Fruit fly (Drosophila melanogaster) whole organism, embryonic: ENCODE results near the gene temp.
A peak's percentile ranks its signal among the peaks of the same experiment; 100 is the strongest.

Experiments
- CG10267 ChIP-seq: fragments of 200-800 bp; sonication (Bioruptor generic); optimal IDR thresholded peaks from 2 replicates; lab custom pipeline; 2018; ENCODE audit warnings: missing biosample characterization, mild to moderate bottlenecking, missing genetic modification characterization, moderate library complexity
- CG10462 ChIP-seq: fragments of 200-800 bp; sonication (Bioruptor generic); optimal IDR thresholded peaks from 2 replicates; lab custom pipeline; 2016; ENCODE audit warnings: missing biosample characterization, missing genetic modification characterization
- CG12219 ChIP-seq: fragments of 200-800 bp; sonication (Bioruptor generic); optimal IDR thresholded peaks from 3 replicates; lab custom pipeline; 2018; ENCODE audit warnings: missing biosample characterization, mild to moderate bottlenecking, missing genetic modification characterization
- CG12769 ChIP-seq: fragments of 200-800 bp; sonication (Bioruptor generic); optimal IDR thresholded peaks from 2 replicates; lab custom pipeline; 2019; ENCODE audit warnings: missing biosample characterization, mild to moderate bottlenecking, missing genetic modification characterization, moderate library complexity
- CG15601 ChIP-seq: fragments of 200-800 bp; sonication (Bioruptor generic); optimal IDR thresholded peaks from 3 replicates; lab custom pipeline; 2019; ENCODE audit warnings: missing biosample characterization, mild to moderate bottlenecking, missing genetic modification characterization, moderate library complexity
- CG1602 ChIP-seq: fragments of 200-800 bp; sonication (Bioruptor generic); optimal IDR thresholded peaks from 3 replicates; lab custom pipeline; 2016; ENCODE audit warnings: missing biosample characterization, missing genetic modification characterization
- CG17612 ChIP-seq: fragments of 200-800 bp; sonication (Bioruptor generic); IDR thresholded peaks from 2 replicates; pipeline ENCODE4 v1.3.6; 2022; ENCODE audit warnings: missing biosample characterization, missing genetic modification characterization
- CG32532 ChIP-seq: fragments of 200-800 bp; sonication (Bioruptor generic); IDR thresholded peaks from 2 replicates; pipeline ENCODE4 v1.3.6; 2022; ENCODE audit warnings: missing biosample characterization, missing genetic modification characterization
- CG3281 ChIP-seq: fragments of 200-800 bp; sonication (Bioruptor generic); optimal IDR thresholded peaks from 3 replicates; lab custom pipeline; 2017; ENCODE audit warnings: missing biosample characterization, mild to moderate bottlenecking, missing genetic modification characterization
- CG33557 ChIP-seq: fragments of 200-800 bp; sonication (Bioruptor generic); optimal IDR thresholded peaks from 2 replicates; lab custom pipeline; 2019; ENCODE audit warnings: missing biosample characterization, mild to moderate bottlenecking, missing genetic modification characterization, moderate library complexity
- CG3838 ChIP-seq: fragments of 200-800 bp; sonication (Bioruptor generic); optimal IDR thresholded peaks from 3 replicates; lab custom pipeline; 2016; ENCODE audit warnings: missing biosample characterization, missing genetic modification characterization
- CG7372 ChIP-seq: fragments of 200-800 bp; sonication (Bioruptor generic); IDR thresholded peaks from 2 replicates; pipeline ENCODE4 v1.3.6; 2022; ENCODE audit warnings: missing biosample characterization, missing genetic modification characterization
- CG7928 ChIP-seq: fragments of 200-800 bp; sonication (Bioruptor generic); optimal IDR thresholded peaks from 2 replicates; lab custom pipeline; 2017; ENCODE audit warnings: missing biosample characterization, mild to moderate bottlenecking, missing genetic modification characterization
- CG9437 ChIP-seq: fragments of 200-800 bp; sonication (Bioruptor generic); optimal IDR thresholded peaks from 2 replicates; lab custom pipeline; 2018; ENCODE audit warnings: missing biosample characterization, mild to moderate bottlenecking, missing genetic modification characterization
- CG9876 ChIP-seq: fragments of 200-800 bp; sonication (Bioruptor generic); optimal IDR thresholded peaks from 2 replicates; lab custom pipeline; 2016; ENCODE audit warnings: missing biosample characterization, missing genetic modification characterization
- CHES-1-like ChIP-seq: fragments of 200-800 bp; sonication (Bioruptor generic); optimal IDR thresholded peaks from 2 replicates; lab custom pipeline; 2016; ENCODE audit warnings: missing biosample characterization, missing genetic modification characterization
- Dll ChIP-seq: fragments of 200-800 bp; sonication (Bioruptor generic); IDR thresholded peaks from 4 replicates; pipeline ENCODE4 v1.3.6; 2022; ENCODE audit warnings: missing biosample characterization, missing genetic modification characterization; ENCODE audit not compliant: partially characterized antibody
- Doc2 ChIP-seq: fragments of 200-800 bp; sonication (Bioruptor generic); IDR thresholded peaks from 2 replicates; pipeline ENCODE4 v1.3.6; 2022; ENCODE audit warnings: missing biosample characterization, missing genetic modification characterization
- HHEX ChIP-seq: fragments of 200-800 bp; sonication (Bioruptor generic); optimal IDR thresholded peaks from 3 replicates; lab custom pipeline; 2017; ENCODE audit warnings: missing biosample characterization, mild to moderate bottlenecking, missing genetic modification characterization, missing genetic modification reagents
- HLH54F ChIP-seq: fragments of 200-800 bp; sonication (Bioruptor generic); optimal IDR thresholded peaks from 3 replicates; lab custom pipeline; 2016; ENCODE audit warnings: missing biosample characterization, missing genetic modification characterization
- HLHmδ ChIP-seq: fragments of 200-800 bp; sonication (Bioruptor generic); optimal IDR thresholded peaks from 2 replicates; lab custom pipeline; 2018; ENCODE audit warnings: missing biosample characterization, mild to moderate bottlenecking, missing genetic modification characterization, moderate library complexity
- Hr39 ChIP-seq: fragments of >200 bp; optimal IDR thresholded peaks from 2 replicates; lab custom pipeline; 2017
- Lim3 ChIP-seq: fragments of 200-800 bp; sonication (Bioruptor generic); IDR thresholded peaks from 2 replicates; pipeline ENCODE4 v1.3.6; 2022; ENCODE audit warnings: missing biosample characterization, missing genetic modification characterization
- MBD-R2 ChIP-seq: fragments of 200-800 bp; sonication (Bioruptor generic); IDR thresholded peaks from 2 replicates; pipeline ENCODE4 v1.3.6; 2022; ENCODE audit warnings: missing biosample characterization, missing genetic modification characterization
- Med ChIP-seq: fragments of 200-800 bp; sonication (Bioruptor generic); peaks from one replicate; lab custom pipeline; 2016; ENCODE audit warnings: missing biosample characterization, missing genetic modification characterization, mild to moderate bottlenecking, inconsistent platforms, moderate library complexity
- NC2β ChIP-seq: fragments of 200-800 bp; sonication (Bioruptor generic); optimal IDR thresholded peaks from 2 replicates; lab custom pipeline; 2016; ENCODE audit warnings: missing biosample characterization, missing genetic modification characterization
- Poxn ChIP-seq: fragments of 200-800 bp; sonication (Bioruptor generic); IDR thresholded peaks from 2 replicates; pipeline ENCODE4 v1.3.6; 2022; ENCODE audit warnings: missing biosample characterization, missing genetic modification characterization
- Side ChIP-seq: fragments of 200-800 bp; sonication (Bioruptor generic); optimal IDR thresholded peaks from 2 replicates; lab custom pipeline; 2016; ENCODE audit warnings: missing biosample characterization, missing genetic modification characterization
- Six4 ChIP-seq: fragments of 200-800 bp; sonication (Bioruptor generic); optimal IDR thresholded peaks from 2 replicates; lab custom pipeline; 2016; ENCODE audit warnings: missing biosample characterization, missing genetic modification characterization
- Ssrp ChIP-seq: fragments of 200-800 bp; sonication (Bioruptor generic); optimal IDR thresholded peaks from 2 replicates; lab custom pipeline; 2018; ENCODE audit warnings: missing biosample characterization, mild to moderate bottlenecking, missing genetic modification characterization, moderate library complexity
- Stat92E ChIP-seq, 3 experiments: fragments of >200 bp in 2 of 3; fragments of 200-800 bp in 1 of 3; sonication (Bioruptor generic) in 1 of 3; optimal IDR thresholded peaks; 2 replicates each; lab custom pipeline; 2017 to 2019; ENCODE audit warnings: missing biosample characterization in 3 of 3, missing genetic modification characterization in 3 of 3, mild to moderate bottlenecking in 1 of 3, moderate library complexity in 1 of 3
- Vsx1 ChIP-seq: fragments of 200-800 bp; sonication (Bioruptor generic); optimal IDR thresholded peaks from 2 replicates; lab custom pipeline; 2017; ENCODE audit warnings: missing biosample characterization, mild to moderate bottlenecking, missing genetic modification characterization, missing genetic modification reagents
- ara ChIP-seq: fragments of 200-800 bp; sonication (Bioruptor generic); IDR thresholded peaks from 2 replicates; pipeline ENCODE4 v1.3.6; 2022; ENCODE audit warnings: missing biosample characterization, missing genetic modification characterization
- bab2 ChIP-seq: fragments of 200-800 bp; sonication (Bioruptor generic); optimal IDR thresholded peaks from 2 replicates; lab custom pipeline; 2016; ENCODE audit warnings: missing biosample characterization, missing genetic modification characterization
- croc ChIP-seq: fragments of 200-800 bp; sonication (Bioruptor generic); conservative IDR thresholded peaks from 3 replicates; pipeline ENCODE4 v1.3.6; 2022; ENCODE audit warnings: missing biosample characterization, missing genetic modification characterization
- crp ChIP-seq, 2 experiments: fragments of 200-800 bp; sonication (Bioruptor generic); optimal IDR thresholded peaks; 2 replicates in 1 of 2; 3 replicates in 1 of 2; lab custom pipeline; 2017; ENCODE audit warnings: missing biosample characterization in 2 of 2, missing genetic modification characterization in 2 of 2, mild to moderate bottlenecking in 1 of 2, moderate library complexity in 1 of 2
- cwo ChIP-seq: fragments of 200-800 bp; sonication (Bioruptor generic); optimal IDR thresholded peaks from 3 replicates; lab custom pipeline; 2017; ENCODE audit warnings: missing biosample characterization, missing genetic modification characterization, mild to moderate bottlenecking, moderate library complexity, missing genetic modification reagents
- dmrt99B ChIP-seq: fragments of 200-800 bp; sonication (Bioruptor generic); optimal IDR thresholded peaks from 2 replicates; lab custom pipeline; 2018; ENCODE audit warnings: missing biosample characterization, mild to moderate bottlenecking, missing genetic modification characterization, moderate library complexity
- fd102C ChIP-seq: fragments of 200-800 bp; sonication (Bioruptor generic); optimal IDR thresholded peaks from 2 replicates; lab custom pipeline; 2018; ENCODE audit warnings: missing biosample characterization, mild to moderate bottlenecking, missing genetic modification characterization, moderate library complexity
- gcm ChIP-seq: fragments of 200-800 bp; sonication (Bioruptor generic); optimal IDR thresholded peaks from 2 replicates; lab custom pipeline; 2019; ENCODE audit warnings: missing biosample characterization, mild to moderate bottlenecking, missing genetic modification characterization, moderate library complexity
- insv ChIP-seq, 2 experiments: fragments of 200-800 bp; sonication (Bioruptor generic); optimal IDR thresholded peaks; 3 replicates each; lab custom pipeline; 2016 to 2018; ENCODE audit warnings: missing biosample characterization in 2 of 2, missing genetic modification characterization in 2 of 2
- kay ChIP-seq: fragments of 200-800 bp; sonication (Bioruptor generic); optimal IDR thresholded peaks from 2 replicates; lab custom pipeline; 2016; ENCODE audit warnings: missing biosample characterization, missing genetic modification characterization
- nau ChIP-seq: fragments of 200-800 bp; sonication (Bioruptor generic); optimal IDR thresholded peaks from 3 replicates; lab custom pipeline; 2017; ENCODE audit warnings: missing biosample characterization, mild to moderate bottlenecking, missing genetic modification characterization, missing genetic modification reagents
- nmo ChIP-seq: fragments of 200-800 bp; sonication (Bioruptor generic); optimal IDR thresholded peaks from 2 replicates; lab custom pipeline; 2018; ENCODE audit warnings: missing biosample characterization, mild to moderate bottlenecking, missing genetic modification characterization, moderate library complexity
- otp ChIP-seq: fragments of 200-800 bp; sonication (Bioruptor generic); IDR thresholded peaks from 3 replicates; pipeline ENCODE4, ENCODE4 v1.3.6; 2022; ENCODE audit warnings: missing biosample characterization, missing genetic modification characterization
- pan ChIP-seq, 4 experiments: fragments of >200 bp in 3 of 4; fragments of 200-800 bp in 1 of 4; sonication (Bioruptor generic) in 1 of 4; optimal IDR thresholded peaks in 3 of 4; IDR thresholded peaks in 1 of 4; 2 replicates each; pipeline versions ENCODE4 v1.3.6 to Lab custom; 2017 to 2022; ENCODE audit warnings: missing biosample characterization in 2 of 4, missing genetic modification characterization in 2 of 4, mixed read lengths in 1 of 4
- pho ChIP-seq: fragments of 200-800 bp; sonication (Bioruptor generic); optimal IDR thresholded peaks from 2 replicates; lab custom pipeline; 2016; ENCODE audit warnings: missing biosample characterization, missing genetic modification characterization
- run ChIP-seq: fragments of 200-800 bp; sonication (Bioruptor generic); optimal IDR thresholded peaks from 3 replicates; lab custom pipeline; 2018; ENCODE audit warnings: missing biosample characterization, mild to moderate bottlenecking, missing genetic modification characterization
- tin ChIP-seq: fragments of 200-800 bp; sonication (Bioruptor generic); optimal IDR thresholded peaks from 3 replicates; lab custom pipeline; 2016; ENCODE audit warnings: missing biosample characterization, missing genetic modification characterization
- toy ChIP-seq: fragments of 200-800 bp; sonication (Bioruptor generic); IDR thresholded peaks from 2 replicates; pipeline ENCODE4 v1.3.6; 2022; ENCODE audit warnings: missing biosample characterization, missing genetic modification characterization

The temp gene

DNA sequence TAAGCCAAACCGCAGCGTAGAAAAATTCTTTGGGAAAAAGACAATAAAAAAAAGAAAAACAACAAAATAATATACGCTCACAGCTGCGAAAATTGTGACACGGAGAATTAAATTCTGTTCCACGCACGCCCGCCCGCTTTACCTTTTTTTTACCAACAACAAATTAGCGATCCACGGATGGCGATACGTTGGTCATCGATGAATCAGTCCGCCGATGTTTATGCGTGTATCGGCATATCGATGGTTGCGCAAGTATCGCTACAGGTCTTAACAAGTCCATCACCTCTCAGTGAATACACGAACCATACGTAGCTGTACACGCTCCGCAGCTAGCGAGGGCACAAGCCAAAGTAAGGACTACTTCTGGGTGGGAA is 8.2 kb upstream of the temp start, which contains the start of gene CG2924 (continued):
- TF ChIP-seq CG7372 (GFP tag; lab: Robert Waterston, UW) (no peak), CG3838 (GFP tag; lab: Kevin White, UChicago) (no peak), Vsx1 (no peak), CG17612 (GFP tag; lab: Robert Waterston, UW) (peak; percentile 38; the same call in 1 of the 2 replicates), Six4 (peak; percentile 19), otp (no peak), tin (GFP tag; lab: Kevin White, UChicago) (peak; percentile 67), Lim3 (GFP tag; lab: Robert Waterston, UW) (no peak), nau (no peak), MBD-R2 (GFP tag; lab: Robert Waterston, UW) (peak; percentile 70), CG1602 (GFP tag; lab: Kevin White, UChicago) (peak; percentile 38), CG15601 (tag; lab: Kevin White, UChicago) (peak; percentile 51), CG3281 (GFP tag; lab: Kevin White, UChicago) (no peak), Stat92E (GFP tag; optimal IDR thresholded peaks at IDR 0.05; lab: Kevin White, UChicago) (peak in 1 of 3 experiments; percentile 4), croc (no peak), CG32532 (GFP tag; lab: Robert Waterston, UW) (peak; percentile 72), HHEX (GFP tag; lab: Kevin White, UChicago) (no peak), CG9437 (GFP tag; lab: Kevin White, UChicago) (peak; percentile 74), CG33557 (GFP tag; lab: Kevin White, UChicago) (no peak), kay (peak; percentile 68), CG12219 (GFP tag; lab: Kevin White, UChicago) (no peak), Hr39 (lab: Kevin White, UChicago) (no peak), insv (GFP tag; optimal IDR thresholded peaks at IDR 0.05; lab: Kevin White, UChicago) (peak in 1 of 2 experiments; percentile 9), pho (GFP tag; lab: Kevin White, UChicago) (peak; percentile 79), crp (GFP tag; optimal IDR thresholded peaks at IDR 0.05; lab: Kevin White, UChicago) (peak in 1 of 2 experiments; percentile 32), toy (GFP tag; lab: Robert Waterston, UW) (no peak), dmrt99B (tag; lab: Kevin White, UChicago) (no peak), gcm (GFP tag; lab: Kevin White, UChicago) (peak; percentile 20), HLHmδ (peak; percentile 33), bab2 (GFP tag; lab: Kevin White, UChicago) (peak; percentile 67), CHES-1-like (peak; percentile 64), Med (GFP tag; lab: Kevin White, UChicago) (peak; percentile 97), cwo (peak; percentile 18), CG10462 (GFP tag; lab: Kevin White, UChicago) (no peak), Poxn (GFP tag; lab: Robert Waterston, UW) (no peak), CG12769 (tag; lab: Kevin White, UChicago) (peak; percentile 73), nmo (GFP tag; lab: Kevin White, UChicago) (peak; percentile 67), CG9876 (GFP tag; lab: Kevin White, UChicago) (peak; percentile 59), Doc2 (GFP tag; lab: Robert Waterston, UW) (no peak), fd102C (GFP tag; lab: Kevin White, UChicago) (no peak), CG10267 (peak; percentile 69), Dll (GFP tag; lab: Robert Waterston, UW) (peak; percentile 99), NC2β (GFP tag; lab: Kevin White, UChicago) (peak; percentile 54), ara (GFP tag; lab: Robert Waterston, UW) (0 out of 2 replicates have a peak, but pooled peaks have one; percentile 48), Side (GFP tag; lab: Kevin White, UChicago) (peak; percentile 68), Ssrp (tag; lab: Kevin White, UChicago) (no peak), run (tag; lab: Kevin White, UChicago) (peak; percentile 9), CG7928 (GFP tag; lab: Kevin White, UChicago) (peak; percentile 45), pan (optimal IDR thresholded peaks at IDR 0.05; lab: Kevin White, UChicago) (no peak), pan (GFP tag; optimal IDR thresholded peaks at IDR 0.05 in 1 of 2, IDR thresholded peaks at IDR 0.05 in 1 of 2) (no peak), HLH54F (peak; percentile 78)
